Fruit fly (Drosophila melanogaster): ENCODE data around the gene Sol1.

- TF ChIP-seq usp (GFP tag; optimal IDR thresholded peaks at IDR 0.05) (no peak), CG11695 (GFP tag; IDR thresholded peaks at IDR 0.05) (peak; percentile 100), CG30403 (GFP tag; optimal IDR thresholded peaks at IDR 0.05) (peak; percentile 100)
These were observed 62.9 kb downstream of the Sol1 start, which contains the start of gene CG18549 for dm6 chr3R:12448889-12449314.

Measured in whole organism, embryonic.